Fruit fly (Drosophila melanogaster) Kc167 (cell line): ENCODE results near the gene CG4594.

ENCODE experiments used
- Myc ChIP-seq: fragments of >200 bp; optimal IDR thresholded peaks from 2 replicates; lab custom pipeline; 2017; ENCODE audit warnings: missing external identifiers
- Sin3A ChIP-seq: fragments of >200 bp; optimal IDR thresholded peaks from 2 replicates; lab custom pipeline; 2018; ENCODE audit warnings: missing external identifiers
- h ChIP-seq: fragments of >200 bp; optimal IDR thresholded peaks from 3 replicates; lab custom pipeline; 2018; ENCODE audit warnings: missing external identifiers
- insv ChIP-seq: fragments of >200 bp; optimal IDR thresholded peaks from 3 replicates; lab custom pipeline; 2018; ENCODE audit warnings: missing external identifiers

DNA sequence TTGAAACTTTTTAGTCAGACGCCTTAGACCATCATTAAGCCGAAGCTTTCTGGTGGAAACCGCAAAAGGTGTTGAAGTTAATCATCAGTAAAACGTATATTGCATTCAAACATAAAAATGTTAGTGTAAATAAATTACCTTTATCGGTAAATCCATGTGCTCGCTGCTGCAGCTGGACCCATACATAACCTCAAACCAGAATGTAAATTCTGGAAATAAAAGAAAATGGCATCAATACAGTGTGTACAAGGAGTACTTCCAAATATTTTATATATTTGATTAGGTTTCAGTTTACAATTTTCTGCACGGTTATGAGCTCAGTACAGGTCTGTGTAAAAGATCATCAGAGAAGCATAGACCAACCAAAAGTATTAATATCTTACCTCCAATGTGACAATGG lies 25.8 kb upstream of the CG4594 start:
- no peak for TF ChIP-seq Sin3A (lab: Kevin White, UChicago)
- no peak for TF ChIP-seq insv (lab: Kevin White, UChicago)
- TF ChIP-seq h (lab: Kevin White, UChicago), result no peak
- TF ChIP-seq Myc, result no peak
